Fruit fly (Drosophila melanogaster): Measurements from ENCODE around the gene CG16959.

dm6 chr3L:15097878-15098520 lies 27.1 kb downstream of the CG16959 start, which contains the start of gene Ctps:
- TF ChIP-seq EcR (GFP tag; optimal IDR thresholded peaks at IDR 0.05) (no peak), CG8478 (optimal IDR thresholded peaks at IDR 0.05) (no peak)
